Worm (Caenorhabditis elegans): ENCODE results near the gene slc-25A21.

- TF ChIP-seq him-1 (tag; optimal IDR thresholded peaks at IDR 0.05) (peak; percentile 70), W03F9.2 (tag; optimal IDR thresholded peaks at IDR 0.05) (peak; percentile 47), dao-5 (tag; optimal IDR thresholded peaks at IDR 0.05) (no peak)
These were observed 16.2 kb downstream of the slc-25A21 start for ce11 chrX:16205880-16206279.
